Fruit fly (Drosophila melanogaster) whole organism, embryonic: ENCODE measurements around the gene CG33230.

Experiments used
- Atf-2 ChIP-seq: fragments of 200-800 bp; sonication (Bioruptor generic); optimal IDR thresholded peaks from 2 replicates; lab custom pipeline; 2016; ENCODE audit warnings: missing biosample characterization, missing genetic modification characterization
- Bdp1 ChIP-seq: fragments of 200-800 bp; sonication (Bioruptor generic); optimal IDR thresholded peaks from 3 replicates; lab custom pipeline; 2016; ENCODE audit warnings: missing biosample characterization, missing genetic modification characterization
- C15 ChIP-seq: fragments of 200-800 bp; sonication (Bioruptor generic); IDR thresholded peaks from 3 replicates; pipeline ENCODE4 v1.3.6; 2022; ENCODE audit warnings: missing biosample characterization, missing genetic modification characterization
- CG10209 ChIP-seq: fragments of 200-800 bp; sonication (Bioruptor generic); optimal IDR thresholded peaks from 3 replicates; lab custom pipeline; 2017; ENCODE audit warnings: missing biosample characterization, mild to moderate bottlenecking, missing genetic modification characterization, missing genetic modification reagents
- CG11085 ChIP-seq: fragments of 200-800 bp; sonication (Bioruptor generic); IDR thresholded peaks from 2 replicates; pipeline ENCODE4 v1.3.6; 2022; ENCODE audit warnings: missing biosample characterization, missing genetic modification characterization
- CG11456 ChIP-seq: fragments of 200-800 bp; sonication (Bioruptor generic); IDR thresholded peaks from 3 replicates; pipeline ENCODE4 v1.3.6; 2022; ENCODE audit warnings: missing biosample characterization, missing genetic modification characterization
- CG11723 ChIP-seq: fragments of 200-800 bp; sonication (Bioruptor generic); optimal IDR thresholded peaks from 2 replicates; lab custom pipeline; 2017; ENCODE audit warnings: missing biosample characterization, mild to moderate bottlenecking, missing genetic modification characterization
- CG15479 ChIP-seq: fragments of 200-800 bp; sonication (Bioruptor generic); optimal IDR thresholded peaks from 3 replicates; lab custom pipeline; 2019; ENCODE audit warnings: missing biosample characterization, mild to moderate bottlenecking, missing genetic modification characterization, moderate library complexity
- CG17912 ChIP-seq: fragments of 200-800 bp; sonication (Bioruptor generic); optimal IDR thresholded peaks from 2 replicates; lab custom pipeline; 2018; ENCODE audit warnings: missing biosample characterization, mild to moderate bottlenecking, missing genetic modification characterization
- CG1792 ChIP-seq: fragments of 200-800 bp; sonication (Bioruptor generic); optimal IDR thresholded peaks from 2 replicates; lab custom pipeline; 2016; ENCODE audit warnings: missing biosample characterization, missing genetic modification characterization
- CG2116 ChIP-seq: fragments of 200-800 bp; sonication (Bioruptor generic); optimal IDR thresholded peaks from 3 replicates; lab custom pipeline; 2018; ENCODE audit warnings: missing biosample characterization, mild to moderate bottlenecking, missing genetic modification characterization
- CG2202 ChIP-seq: fragments of 200-800 bp; sonication (Bioruptor generic); optimal IDR thresholded peaks from 2 replicates; lab custom pipeline; 2018; ENCODE audit warnings: missing biosample characterization, mild to moderate bottlenecking, missing genetic modification characterization
- CG32532 ChIP-seq: fragments of 200-800 bp; sonication (Bioruptor generic); IDR thresholded peaks from 2 replicates; pipeline ENCODE4 v1.3.6; 2022; ENCODE audit warnings: missing biosample characterization, missing genetic modification characterization
- CG42726 ChIP-seq: fragments of 200-800 bp; sonication (Bioruptor generic); IDR thresholded peaks from 2 replicates; pipeline ENCODE4 v1.3.6; 2022; ENCODE audit warnings: missing biosample characterization, missing genetic modification characterization; ENCODE audit not compliant: partially characterized antibody
- CG4617 ChIP-seq: fragments of 200-800 bp; sonication (Bioruptor generic); optimal IDR thresholded peaks from 3 replicates; lab custom pipeline; 2016; ENCODE audit warnings: missing biosample characterization, missing genetic modification characterization, borderline replicate concordance
- CG5953 ChIP-seq: fragments of 200-800 bp; sonication (Bioruptor generic); IDR thresholded peaks from 2 replicates; pipeline ENCODE4 v1.3.6; 2022; ENCODE audit warnings: missing biosample characterization, missing genetic modification characterization
- CG6689 ChIP-seq: fragments of 200-800 bp; sonication (Bioruptor generic); IDR thresholded peaks from 2 replicates; pipeline ENCODE4 v1.3.6; 2022; ENCODE audit warnings: missing biosample characterization, missing genetic modification characterization
- CG8290 ChIP-seq, 3 experiments: fragments of 200-800 bp; sonication (Bioruptor generic); optimal IDR thresholded peaks; 2 replicates each; lab custom pipeline; 2016 to 2019; ENCODE audit warnings: missing biosample characterization in 3 of 3, missing genetic modification characterization in 3 of 3, mild to moderate bottlenecking in 2 of 3, moderate library complexity in 1 of 3
- CG8924 ChIP-seq: fragments of 200-800 bp; optimal IDR thresholded peaks from 3 replicates; lab custom pipeline; 2019; ENCODE audit warnings: missing biosample characterization, mild to moderate bottlenecking, missing genetic modification characterization, moderate library complexity
- CG9215 ChIP-seq: fragments of 200-800 bp; sonication (Bioruptor generic); IDR thresholded peaks from 2 replicates; pipeline ENCODE4 v1.3.6; 2022; ENCODE audit warnings: missing biosample characterization, missing genetic modification characterization
- Ets65A ChIP-seq: fragments of 200-800 bp; sonication (Bioruptor generic); peaks from one replicate; lab custom pipeline; 2016; ENCODE audit warnings: missing biosample characterization, missing genetic modification characterization
- Fer2 ChIP-seq: fragments of 200-800 bp; sonication (Bioruptor generic); optimal IDR thresholded peaks from 2 replicates; lab custom pipeline; 2018; ENCODE audit warnings: missing biosample characterization, mild to moderate bottlenecking, missing genetic modification characterization, moderate library complexity
- HHEX ChIP-seq: fragments of 200-800 bp; sonication (Bioruptor generic); optimal IDR thresholded peaks from 3 replicates; lab custom pipeline; 2017; ENCODE audit warnings: missing biosample characterization, mild to moderate bottlenecking, missing genetic modification characterization, missing genetic modification reagents
- Jarid2 ChIP-seq: fragments of 200-800 bp; sonication (Bioruptor generic); optimal IDR thresholded peaks from 3 replicates; lab custom pipeline; 2017; ENCODE audit warnings: mild to moderate bottlenecking, missing biosample characterization, missing genetic modification reagents, missing genetic modification characterization
- Kr ChIP-seq: fragments of 200-800 bp; sonication (Bioruptor generic); optimal IDR thresholded peaks from 2 replicates; lab custom pipeline; 2017; ENCODE audit warnings: missing biosample characterization, mild to moderate bottlenecking, missing genetic modification characterization
- Med ChIP-seq: fragments of 200-800 bp; sonication (Bioruptor generic); peaks from one replicate; lab custom pipeline; 2016; ENCODE audit warnings: missing biosample characterization, missing genetic modification characterization, mild to moderate bottlenecking, inconsistent platforms, moderate library complexity
- NC2α ChIP-seq: fragments of 200-800 bp; sonication (Bioruptor generic); optimal IDR thresholded peaks from 2 replicates; lab custom pipeline; 2016; ENCODE audit warnings: missing biosample characterization, missing genetic modification characterization
- Nf-YB ChIP-seq: fragments of 200-800 bp; sonication (Bioruptor generic); optimal IDR thresholded peaks from 3 replicates; lab custom pipeline; 2019; ENCODE audit warnings: missing biosample characterization, mild to moderate bottlenecking, missing genetic modification characterization, moderate library complexity
- TFAM ChIP-seq: fragments of 200-800 bp; sonication (Bioruptor generic); optimal IDR thresholded peaks from 2 replicates; lab custom pipeline; 2017; ENCODE audit warnings: missing biosample characterization, missing genetic modification characterization, inconsistent platforms
- Taf1 ChIP-seq: fragments of 200-800 bp; sonication (Bioruptor generic); IDR thresholded peaks from 2 replicates; pipeline ENCODE4 v1.3.6; 2022; ENCODE audit warnings: missing biosample characterization, missing genetic modification characterization
- Xbp1 ChIP-seq: fragments of 200-800 bp; sonication (Bioruptor generic); optimal IDR thresholded peaks from 3 replicates; lab custom pipeline; 2016; ENCODE audit warnings: missing biosample characterization, mild to moderate bottlenecking, missing genetic modification characterization
- ind ChIP-seq: fragments of 200-800 bp; sonication (Bioruptor generic); optimal IDR thresholded peaks from 3 replicates; lab custom pipeline; 2016; ENCODE audit warnings: missing biosample characterization, missing genetic modification characterization
- inv ChIP-seq: fragments of 200-800 bp; sonication (Bioruptor generic); IDR thresholded peaks from 2 replicates; pipeline ENCODE4 v1.3.6; 2022; ENCODE audit warnings: missing biosample characterization, missing genetic modification characterization; ENCODE audit not compliant: partially characterized antibody
- oc ChIP-seq: fragments of 200-800 bp; sonication (Bioruptor generic); optimal IDR thresholded peaks from 2 replicates; lab custom pipeline; 2018; ENCODE audit warnings: missing biosample characterization, mild to moderate bottlenecking, missing genetic modification characterization, moderate library complexity
- pan ChIP-seq, 4 experiments: fragments of >200 bp in 3 of 4; fragments of 200-800 bp in 1 of 4; sonication (Bioruptor generic) in 1 of 4; optimal IDR thresholded peaks in 3 of 4; IDR thresholded peaks in 1 of 4; 2 replicates each; pipeline versions ENCODE4 v1.3.6 to Lab custom; 2017 to 2022; ENCODE audit warnings: missing biosample characterization in 2 of 4, missing genetic modification characterization in 2 of 4, mixed read lengths in 1 of 4
- peb ChIP-seq: fragments of 200-800 bp; sonication (Bioruptor generic); IDR thresholded peaks from 2 replicates; pipeline ENCODE4 v1.3.6; 2022; ENCODE audit warnings: missing biosample characterization, missing genetic modification characterization
- prd ChIP-seq, 3 experiments: fragments of >200 bp in 2 of 3; fragments of 200-800 bp in 1 of 3; sonication (Bioruptor generic) in 1 of 3; optimal IDR thresholded peaks in 2 of 3; IDR thresholded peaks in 1 of 3; 2 replicates in 2 of 3; 3 replicates in 1 of 3; pipeline versions ENCODE4 v1.3.6 to Lab custom; 2017 to 2022; ENCODE audit warnings: missing biosample characterization in 1 of 3, missing genetic modification characterization in 1 of 3
- schlank ChIP-seq: fragments of 200-800 bp; sonication (Bioruptor generic); optimal IDR thresholded peaks from 2 replicates; lab custom pipeline; 2018; ENCODE audit warnings: missing biosample characterization, mild to moderate bottlenecking, missing genetic modification characterization
- sens ChIP-seq: fragments of 200-800 bp; sonication (Bioruptor generic); peaks from one replicate; lab custom pipeline; 2016; ENCODE audit warnings: missing biosample characterization, missing genetic modification characterization
- sens-2 ChIP-seq: fragments of 200-800 bp; sonication (Bioruptor generic); IDR thresholded peaks from 2 replicates; pipeline ENCODE4 v1.3.6; 2022; ENCODE audit warnings: missing biosample characterization, missing genetic modification characterization
- shn ChIP-seq: fragments of 200-800 bp; sonication (Bioruptor generic); optimal IDR thresholded peaks from 3 replicates; lab custom pipeline; 2016; ENCODE audit warnings: missing biosample characterization, missing genetic modification characterization
- sim ChIP-seq: fragments of 200-800 bp; sonication (Bioruptor generic); IDR thresholded peaks from 2 replicates; pipeline ENCODE4 v1.3.6; 2022; ENCODE audit warnings: missing biosample characterization, missing genetic modification characterization
- sisA ChIP-seq: fragments of 200-800 bp; sonication (Bioruptor generic); IDR thresholded peaks from 2 replicates; pipeline ENCODE4 v1.3.6; 2022; ENCODE audit warnings: missing biosample characterization, missing genetic modification characterization
- slou ChIP-seq: fragments of 200-800 bp; sonication (Bioruptor generic); optimal IDR thresholded peaks from 3 replicates; lab custom pipeline; 2016; ENCODE audit warnings: missing biosample characterization, missing genetic modification characterization
- stc ChIP-seq: fragments of 200-800 bp; sonication (Bioruptor generic); IDR thresholded peaks from 2 replicates; pipeline ENCODE4 v1.3.6; 2022; ENCODE audit warnings: missing biosample characterization, missing genetic modification characterization
- stwl ChIP-seq: fragments of 200-800 bp; sonication (Bioruptor generic); optimal IDR thresholded peaks from 3 replicates; lab custom pipeline; 2018; ENCODE audit warnings: missing biosample characterization, mild to moderate bottlenecking, missing genetic modification characterization, moderate library complexity
- tup ChIP-seq: fragments of 200-800 bp; sonication (Bioruptor generic); optimal IDR thresholded peaks from 2 replicates; lab custom pipeline; 2016; ENCODE audit warnings: missing biosample characterization, mild to moderate bottlenecking, missing genetic modification characterization, moderate library complexity
- wor ChIP-seq: fragments of 200-800 bp; sonication (Bioruptor generic); IDR thresholded peaks from 2 replicates; pipeline ENCODE4 v1.3.6; 2022; ENCODE audit warnings: missing biosample characterization, missing genetic modification characterization
- yki ChIP-seq: fragments of >200 bp; optimal IDR thresholded peaks from 3 replicates; lab custom pipeline; 2018
- zfh2 ChIP-seq: fragments of 200-800 bp; sonication (Bioruptor generic); optimal IDR thresholded peaks from 2 replicates; lab custom pipeline; 2016; ENCODE audit warnings: missing biosample characterization, missing genetic modification characterization

The CG33230 gene

dm6 chr3L:1668504-1668903 is 50.3 kb downstream of the CG33230 start, which contains the start of gene RpL23A (continued):
- TF ChIP-seq HHEX (GFP tag; lab: Kevin White, UChicago) (peak; percentile 97), yki (lab: Kevin White, UChicago) (no peak), TFAM (peak; percentile 83), stc (peak; percentile 91), Taf1 (peak; percentile 71; the same call in 1 of the 2 replicates), tup (GFP tag; lab: Kevin White, UChicago) (peak; percentile 85), sens-2 (peak; percentile 90), CG4617 (peak; percentile 93), sisA (GFP tag; lab: Robert Waterston, UW) (peak; percentile 94), Kr (GFP tag; lab: Kevin White, UChicago) (peak; percentile 55), CG10209 (GFP tag; lab: Kevin White, UChicago) (peak; percentile 97), pan (optimal IDR thresholded peaks at IDR 0.05; lab: Kevin White, UChicago) (no peak), pan (GFP tag; optimal IDR thresholded peaks at IDR 0.05 in 1 of 2, IDR thresholded peaks at IDR 0.05 in 1 of 2) (peak in 1 of 2 experiments; percentile 93), peb (GFP tag; lab: Robert Waterston, UW) (peak; percentile 82), slou (GFP tag; lab: Kevin White, UChicago) (peak; percentile 96), Ets65A (GFP tag; lab: Kevin White, UChicago) (peak; percentile 100), Atf-2 (peak; percentile 93), CG32532 (peak; percentile 97), stwl (tag; lab: Kevin White, UChicago) (peak; percentile 97), C15 (GFP tag; lab: Robert Waterston, UW) (peak; percentile 91), Bdp1 (GFP tag; lab: Kevin White, UChicago) (peak; percentile 91), ind (GFP tag; lab: Kevin White, UChicago) (peak; percentile 92), prd (optimal IDR thresholded peaks at IDR 0.05; lab: Kevin White, UChicago) (no peak), prd (GFP tag; IDR thresholded peaks at IDR 0.05; lab: Robert Waterston, UW) (peak; percentile 89), CG17912 (peak; percentile 96), CG11456 (peak; percentile 98), CG15479 (GFP tag; lab: Kevin White, UChicago) (peak; percentile 42), NC2α (peak; percentile 92), wor (GFP tag; lab: Robert Waterston, UW) (peak; percentile 64), zfh2 (peak; percentile 97), CG5953 (peak; percentile 90), CG11723 (GFP tag; lab: Kevin White, UChicago) (peak; percentile 94), sim (GFP tag; lab: Robert Waterston, UW) (peak; percentile 76), shn (GFP tag; lab: Kevin White, UChicago) (peak; percentile 98), CG8290 (GFP tag; optimal IDR thresholded peaks at IDR 0.05; lab: Kevin White, UChicago) (peak; percentile 95), CG8290 (tag; optimal IDR thresholded peaks at IDR 0.05; lab: Kevin White, UChicago) (peak; percentile 84 to 99), Jarid2 (peak; percentile 85), CG1792 (peak; percentile 96), schlank (tag; lab: Kevin White, UChicago) (peak; percentile 95), Xbp1 (peak; percentile 96), CG11085 (GFP tag; lab: Robert Waterston, UW) (peak; percentile 96), CG8924 (peak; percentile 86), sens (GFP tag; lab: Kevin White, UChicago) (peak; percentile 98), CG6689 (GFP tag; lab: Robert Waterston, UW) (peak; percentile 85), inv (peak; percentile 23; the same call in 1 of the 2 replicates), Fer2 (peak; percentile 92), CG9215 (peak; percentile 87), CG42726 (GFP tag; lab: Robert Waterston, UW) (peak; percentile 83), Med (GFP tag; lab: Kevin White, UChicago) (peak; percentile 100), CG2202 (peak; percentile 86), oc (tag; lab: Kevin White, UChicago) (peak; percentile 88), CG2116 (peak; percentile 93), Nf-YB (peak; percentile 79)
